Fruit fly (Drosophila melanogaster) Kc167 (cell line): ENCODE measurements around the gene CG17292.

Experiments
- Myc ChIP-seq: fragments of >200 bp; optimal IDR thresholded peaks from 2 replicates; lab custom pipeline; 2017; ENCODE audit warnings: missing external identifiers
- psq ChIP-seq: fragments of >200 bp; optimal IDR thresholded peaks from 2 replicates; lab custom pipeline; 2017; ENCODE audit warnings: missing external identifiers

DNA sequence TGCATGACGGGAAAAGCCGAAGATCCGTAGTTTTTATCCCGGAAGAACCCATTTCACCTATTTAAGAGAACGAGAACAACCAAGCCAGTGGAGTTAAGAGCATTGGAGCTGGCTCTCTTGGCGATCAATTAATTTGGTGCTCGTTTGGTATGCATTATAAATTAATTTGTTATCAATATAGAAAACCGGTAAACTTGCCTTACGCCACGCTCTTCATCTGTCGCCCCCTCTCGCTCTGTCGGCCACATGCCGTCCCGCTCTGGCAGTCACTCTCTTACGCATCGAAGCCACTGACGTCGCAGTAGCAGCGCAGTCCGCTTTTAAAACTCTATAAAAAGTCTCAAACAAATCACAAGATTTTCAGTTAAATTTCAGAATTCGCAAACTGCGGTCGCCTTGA is 24.0 kb upstream of the CG17292 start, which contains the start of gene CG7778:
- TF ChIP-seq Myc = no peak
- no peak for TF ChIP-seq psq (lab: Kevin White, UChicago)
